Fruit fly (Drosophila melanogaster) whole organism, adult: ENCODE results near the gene mus81.
A peak's percentile ranks its signal among the peaks of the same experiment; 100 is the strongest.

Experiments
- CG7045 ChIP-seq: fragments of 200-800 bp; sonication (Bioruptor generic); optimal IDR thresholded peaks from 2 replicates; lab custom pipeline; 2017; ENCODE audit warnings: missing biosample characterization, mild to moderate bottlenecking, missing genetic modification characterization
- bab1 ChIP-seq: fragments of 200-800 bp; sonication (Bioruptor generic); optimal IDR thresholded peaks from 3 replicates; lab custom pipeline; 2019; ENCODE audit warnings: missing biosample characterization, mild to moderate bottlenecking, missing genetic modification characterization, moderate library complexity
- kay ChIP-seq: fragments of 200-800 bp; sonication (Bioruptor generic); peaks from one replicate; lab custom pipeline; 2016; ENCODE audit warnings: missing biosample characterization, missing genetic modification characterization, borderline replicate concordance
- ovo ChIP-seq: fragments of 200-800 bp; sonication (Bioruptor generic); optimal IDR thresholded peaks from 2 replicates; lab custom pipeline; 2016; ENCODE audit warnings: missing biosample characterization, missing genetic modification characterization

DNA sequence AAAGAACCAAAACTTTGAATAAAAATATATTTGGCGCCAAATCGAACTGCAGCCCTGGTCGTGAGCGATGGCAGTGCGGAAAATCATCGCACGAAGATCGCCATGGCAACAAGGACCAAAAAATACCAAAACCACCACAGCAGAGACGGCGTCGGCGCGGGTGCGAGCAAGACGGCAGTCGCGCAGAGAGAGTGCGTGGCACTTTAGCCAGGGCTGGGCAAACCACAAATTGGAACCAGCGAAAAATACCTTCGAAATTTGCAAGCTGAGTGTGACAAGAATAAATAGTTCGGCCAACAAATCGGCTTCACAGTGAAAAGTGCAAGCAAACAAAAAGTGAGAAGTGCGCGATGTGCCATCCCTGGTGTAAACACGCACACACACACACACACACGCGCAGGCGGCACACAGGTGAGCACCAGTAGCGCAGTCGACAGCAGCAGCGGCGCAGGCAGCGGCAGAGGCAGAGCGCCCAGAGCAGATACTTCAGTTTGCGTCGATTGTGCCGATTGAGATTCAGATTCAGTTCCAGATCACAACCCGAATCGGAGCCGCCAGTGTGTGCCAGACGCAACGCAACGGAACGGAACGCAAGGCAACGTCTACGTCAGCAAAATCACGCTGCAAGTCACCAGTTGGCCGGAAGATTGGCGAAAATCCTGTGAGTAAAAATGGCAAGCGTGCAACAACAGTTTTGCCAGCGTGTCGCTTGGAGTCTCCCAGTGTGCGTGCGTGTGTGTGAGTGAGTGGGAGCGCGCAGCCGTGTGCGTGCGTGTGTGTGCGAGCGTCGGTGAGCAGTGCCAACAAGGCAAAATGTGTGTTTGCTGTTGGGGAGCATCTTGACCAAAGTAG, 5.6 kb upstream of the mus81 start, which contains the start of gene TRAM:
- peak; percentile 96 for TF ChIP-seq ovo (GFP tag; lab: Kevin White, UChicago)
- TF ChIP-seq bab1 (GFP tag; lab: Kevin White, UChicago), result peak; percentile 96
- TF ChIP-seq kay (GFP tag; lab: Kevin White, UChicago), result no peak
- TF ChIP-seq CG7045 (GFP tag; lab: Kevin White, UChicago), result peak; percentile 95
